Worm (Caenorhabditis elegans) whole organism, L4 larva: Measurements from ENCODE around the gene T01G6.10.
A peak's percentile ranks its signal among the peaks of the same experiment; 100 is the strongest.

Experiments used
- F10B5.3 ChIP-seq: sonication (generic microtip); optimal IDR thresholded peaks from 2 replicates; lab custom pipeline; 2016; ENCODE audit warnings: mild to moderate bottlenecking, missing genetic modification characterization, missing compliant biosample characterization
- T20F7.1 ChIP-seq: fragments of 200-800 bp; sonication (Bioruptor generic); optimal IDR thresholded peaks from 2 replicates; lab custom pipeline; 2018; ENCODE audit warnings: mild to moderate bottlenecking, missing genetic modification characterization, missing compliant biosample characterization
- Y48G9A.11 ChIP-seq: fragments of 200-800 bp; sonication (Bioruptor generic); IDR thresholded peaks from 2 replicates; pipeline ENCODE4 v1.3.6; 2022; ENCODE audit warnings: missing genetic modification reagents, missing genetic modification characterization, missing compliant biosample characterization
- Y5F2A.4 ChIP-seq: fragments of 200-800 bp; sonication (Bioruptor generic); optimal IDR thresholded peaks from 2 replicates; lab custom pipeline; 2018; ENCODE audit warnings: mild to moderate bottlenecking, missing genetic modification characterization, missing compliant biosample characterization
- Y75B8A.6 ChIP-seq: fragments of 200-800 bp; sonication (Bioruptor generic); IDR thresholded peaks from 2 replicates; pipeline ENCODE4 v1.3.6; 2022; ENCODE audit warnings: missing genetic modification reagents, missing genetic modification characterization, missing compliant biosample characterization
- ZK337.2 ChIP-seq: fragments of 200-800 bp; sonication (Bioruptor generic); IDR thresholded peaks from 2 replicates; pipeline ENCODE4 v1.3.6; 2022; ENCODE audit warnings: missing genetic modification reagents, missing genetic modification characterization, missing compliant biosample characterization
- ama-1 ChIP-seq: fragments of 150-350 bp; optimal IDR thresholded peaks from 2 replicates; lab custom pipeline; 2014; ENCODE audit warnings: inconsistent platforms, mixed read lengths
- attf-4 ChIP-seq: sonication (generic microtip); optimal IDR thresholded peaks from 3 replicates; lab custom pipeline; 2017; ENCODE audit warnings: missing biosample characterization, missing genetic modification characterization
- ceh-28 ChIP-seq: fragments of 150-350 bp; optimal IDR thresholded peaks from 2 replicates; lab custom pipeline; 2014; ENCODE audit warnings: missing biosample characterization, missing genetic modification reagents, missing genetic modification characterization
- ceh-44 ChIP-seq: fragments of 200-800 bp; sonication (Bioruptor generic); IDR thresholded peaks from 2 replicates; pipeline ENCODE4 v1.3.6; 2022; ENCODE audit warnings: missing genetic modification reagents, missing genetic modification characterization, missing compliant biosample characterization
- daf-12 ChIP-seq: fragments of 150-350 bp; optimal IDR thresholded peaks from 2 replicates; lab custom pipeline; 2014; ENCODE audit warnings: missing biosample characterization, missing genetic modification reagents, missing genetic modification characterization
- daf-8 ChIP-seq: fragments of 200-800 bp; sonication (Bioruptor generic); IDR thresholded peaks from 2 replicates; pipeline ENCODE4 v1.3.6; 2022; ENCODE audit warnings: missing genetic modification characterization, missing compliant biosample characterization
- dmd-8 ChIP-seq: fragments of 200-800 bp; sonication (Bioruptor generic); IDR thresholded peaks from 2 replicates; pipeline ENCODE4 v1.3.6; 2022; ENCODE audit warnings: missing genetic modification characterization, missing compliant biosample characterization
- dpl-1 ChIP-seq: fragments of 150-350 bp; optimal IDR thresholded peaks from 2 replicates; lab custom pipeline; 2014; ENCODE audit warnings: missing biosample characterization, missing genetic modification reagents, missing genetic modification characterization
- duxl-1 ChIP-seq: sonication (generic microtip); optimal IDR thresholded peaks from 2 replicates; lab custom pipeline; 2016; ENCODE audit warnings: mild to moderate bottlenecking, missing genetic modification characterization, moderate library complexity, missing compliant biosample characterization; ENCODE audit not compliant: poor library complexity
- dve-1 ChIP-seq: sonication (generic microtip); optimal IDR thresholded peaks from 2 replicates; lab custom pipeline; 2017; ENCODE audit warnings: antibody characterized with exemption, mild to moderate bottlenecking, missing genetic modification characterization, missing compliant biosample characterization; ENCODE audit not compliant: insufficient read depth
- egl-43 ChIP-seq: fragments of 200-800 bp; sonication (Bioruptor generic); IDR thresholded peaks from 2 replicates; pipeline ENCODE4 v1.3.6; 2022; ENCODE audit warnings: missing genetic modification reagents, missing genetic modification characterization, missing compliant biosample characterization
- fkh-10 ChIP-seq: fragments of 150-350 bp; optimal IDR thresholded peaks from 2 replicates; lab custom pipeline; 2014; ENCODE audit warnings: missing biosample characterization, missing genetic modification reagents, missing genetic modification characterization
- gei-8 ChIP-seq: fragments of 200-800 bp; sonication (Bioruptor generic); optimal IDR thresholded peaks from 2 replicates; lab custom pipeline; 2018; ENCODE audit warnings: mild to moderate bottlenecking, missing genetic modification characterization, missing compliant biosample characterization
- hif-1 ChIP-seq, 2 experiments: sonication (generic microtip); optimal IDR thresholded peaks; 2 replicates each; lab custom pipeline; 2016 to 2017; ENCODE audit warnings: missing compliant biosample characterization in 2 of 2, missing genetic modification characterization in 2 of 2, missing genetic modification reagents in 2 of 2, missing genotype in 2 of 2, mild to moderate bottlenecking in 1 of 2
- hlh-30 ChIP-seq: sonication (generic microtip); optimal IDR thresholded peaks from 2 replicates; lab custom pipeline; 2017; ENCODE audit warnings: antibody characterized with exemption, mild to moderate bottlenecking, missing genetic modification characterization, missing compliant biosample characterization; ENCODE audit not compliant: insufficient read depth
- hmg-1.1 ChIP-seq: fragments of 200-800 bp; sonication (Bioruptor generic); IDR thresholded peaks from 2 replicates; pipeline ENCODE4 v1.3.6; 2022; ENCODE audit warnings: missing genetic modification reagents, missing genetic modification characterization, missing compliant biosample characterization
- lin-13 ChIP-seq: fragments of 150-350 bp; optimal IDR thresholded peaks from 2 replicates; lab custom pipeline; 2014; ENCODE audit warnings: missing biosample characterization, missing genetic modification reagents, missing genetic modification characterization
- lin-15B ChIP-seq: fragments of 150-350 bp; sonication (generic microtip); optimal IDR thresholded peaks from 3 replicates; lab custom pipeline; 2014; ENCODE audit warnings: missing biosample characterization, missing genetic modification characterization
- lin-29 ChIP-seq: fragments of 200-800 bp; sonication (Bioruptor generic); IDR thresholded peaks from 2 replicates; pipeline ENCODE4 v1.3.6; 2022; ENCODE audit warnings: missing genetic modification reagents, missing genetic modification characterization, missing compliant biosample characterization
- madf-5 ChIP-seq, 2 experiments: fragments of 200-800 bp; sonication (Bioruptor generic); IDR thresholded peaks; 2 replicates each; pipeline ENCODE4 v1.3.6; 2022; ENCODE audit warnings: missing compliant biosample characterization in 2 of 2, missing genetic modification characterization in 2 of 2
- madf-9 ChIP-seq: fragments of 200-800 bp; sonication (Bioruptor generic); conservative IDR thresholded peaks from 2 replicates; pipeline ENCODE4 v1.3.6; 2022; ENCODE audit warnings: missing genetic modification reagents, missing genetic modification characterization, missing compliant biosample characterization
- mxl-2 ChIP-seq: fragments of 200-800 bp; sonication (Bioruptor generic); conservative IDR thresholded peaks from 2 replicates; pipeline ENCODE4 v1.3.6; 2022; ENCODE audit warnings: missing genetic modification reagents, missing genetic modification characterization, missing compliant biosample characterization
- nhr-28 ChIP-seq: fragments of 150-350 bp; optimal IDR thresholded peaks from 2 replicates; lab custom pipeline; 2014; ENCODE audit warnings: missing biosample characterization, missing genetic modification characterization
- nhr-42 ChIP-seq: fragments of 200-800 bp; sonication (Bioruptor generic); IDR thresholded peaks from 2 replicates; pipeline ENCODE4 v1.3.6; 2022; ENCODE audit warnings: missing genetic modification characterization, missing compliant biosample characterization
- nhr-77 ChIP-seq: fragments of 150-350 bp; optimal IDR thresholded peaks from 2 replicates; lab custom pipeline; 2014; ENCODE audit warnings: missing biosample characterization, missing genetic modification characterization
- pha-4 ChIP-seq, 2 experiments: fragments of 150-350 bp in 1 of 2; fragments of 200-800 bp in 1 of 2; sonication (Bioruptor generic) in 1 of 2; IDR thresholded peaks in 1 of 2; optimal IDR thresholded peaks in 1 of 2; 2 replicates each; pipeline versions ENCODE4 v1.3.6 to Lab custom; 2014 to 2022; ENCODE audit warnings: missing genetic modification characterization in 2 of 2, missing genetic modification reagents in 2 of 2, missing biosample characterization in 1 of 2, missing compliant biosample characterization in 1 of 2
- php-3 ChIP-seq: fragments of 200-800 bp; sonication (Bioruptor generic); IDR thresholded peaks from 2 replicates; pipeline ENCODE4 v1.3.6; 2022; ENCODE audit warnings: missing genetic modification reagents, missing genetic modification characterization, missing compliant biosample characterization
- rbr-2 ChIP-seq: sonication (generic microtip); optimal IDR thresholded peaks from 2 replicates; lab custom pipeline; 2016; ENCODE audit warnings: missing genotype, missing genetic modification characterization, missing compliant biosample characterization
- sdz-12 ChIP-seq: fragments of 200-800 bp; sonication (Bioruptor generic); optimal IDR thresholded peaks from 2 replicates; lab custom pipeline; 2018; ENCODE audit warnings: mild to moderate bottlenecking, missing genetic modification characterization, missing compliant biosample characterization
- snpc-1.2 ChIP-seq: fragments of 200-800 bp; sonication (Bioruptor generic); IDR thresholded peaks from 2 replicates; pipeline ENCODE4 v1.3.6; 2022; ENCODE audit warnings: missing genetic modification reagents, missing genetic modification characterization, missing compliant biosample characterization
- unc-62 ChIP-seq, 3 experiments: fragments of 150-350 bp in 1 of 3; sonication (generic microtip); optimal IDR thresholded peaks in 2 of 3; peaks in 1 of 3; 1 replicate in 1 of 3; 2 replicates in 2 of 3; lab custom pipeline; 2014 to 2017; ENCODE audit warnings: missing biosample characterization in 3 of 3, missing genetic modification characterization in 3 of 3, missing genetic modification reagents in 3 of 3, missing genotype in 1 of 3
- zag-1 ChIP-seq: fragments of 150-350 bp; optimal IDR thresholded peaks from 2 replicates; lab custom pipeline; 2014; ENCODE audit warnings: missing biosample characterization, missing genetic modification characterization
- ztf-11 ChIP-seq: fragments of 150-350 bp; optimal IDR thresholded peaks from 2 replicates; lab custom pipeline; 2014; ENCODE audit warnings: missing biosample characterization, missing genetic modification characterization
- ztf-7 ChIP-seq: fragments of 150-350 bp; optimal IDR thresholded peaks from 2 replicates; lab custom pipeline; 2014; ENCODE audit warnings: missing biosample characterization, missing genetic modification characterization

The T01G6.10 gene

ce11 chrV:474516-474915 is 28.5 kb downstream of the T01G6.10 start, which contains the start of gene nhr-99 (continued):
- TF ChIP-seq php-3 (GFP tag; lab: Robert Waterston, UW) = peak; percentile 94
- TF ChIP-seq hmg-1.1 (GFP tag; lab: Robert Waterston, UW) = no peak
- TF ChIP-seq nhr-42 = no peak
- no peak for TF ChIP-seq sdz-12
- no peak for TF ChIP-seq dpl-1 (GFP tag; lab: Kevin White, UChicago)
- TF ChIP-seq hif-1 (tag; optimal IDR thresholded peaks at IDR 0.05; lab: Kevin White, UChicago) = no peak
- no peak for TF ChIP-seq ztf-11 (tag; lab: Kevin White, UChicago)
- TF ChIP-seq F10B5.3 (tag; lab: Kevin White, UChicago) = no peak
- TF ChIP-seq lin-13 = no peak
- TF ChIP-seq ceh-28 (tag; lab: Kevin White, UChicago) = no peak
- TF ChIP-seq attf-4 (tag; lab: Kevin White, UChicago) = no peak
- no peak for TF ChIP-seq fkh-10 (GFP tag; lab: Kevin White, UChicago)
- TF ChIP-seq gei-8 (GFP tag; lab: Kevin White, UChicago) = no peak
- TF ChIP-seq nhr-28 = peak; percentile 80
- no peak for TF ChIP-seq rbr-2 (tag; lab: Kevin White, UChicago)

- TF ChIP-seq nhr-42 = no peak
- TF ChIP-seq snpc-1.2 = no peak
- no peak for TF ChIP-seq Y5F2A.4 (GFP tag; lab: Kevin White, UChicago)
- TF ChIP-seq ztf-7 (tag; lab: Kevin White, UChicago) = no peak
- no peak for TF ChIP-seq Y75B8A.6
- TF ChIP-seq lin-15B (tag; lab: Kevin White, UChicago) = no peak
- TF ChIP-seq T20F7.1 = no peak
- no peak for TF ChIP-seq ceh-44 (GFP tag; lab: Robert Waterston, UW)
- no peak for TF ChIP-seq madf-9
- TF ChIP-seq ama-1 (lab: Kevin White, UChicago) = no peak
- TF ChIP-seq unc-62 (GFP tag; optimal IDR thresholded peaks at IDR 0.05 in 1 of 2; lab: Kevin White, UChicago) = no peak
- no peak for TF ChIP-seq unc-62 (tag; optimal IDR thresholded peaks at IDR 0.05; lab: Kevin White, UChicago)
- no peak for TF ChIP-seq zag-1
- no peak for TF ChIP-seq egl-43 (GFP tag; lab: Robert Waterston, UW)
- TF ChIP-seq duxl-1 (tag; lab: Kevin White, UChicago) = no peak
- TF ChIP-seq daf-8 (GFP tag; lab: Robert Waterston, UW) = no peak
- no peak for TF ChIP-seq mxl-2
- no peak for TF ChIP-seq daf-12 (tag; lab: Kevin White, UChicago)
- no peak for TF ChIP-seq dmd-8 (GFP tag; lab: Robert Waterston, UW)
- no peak for TF ChIP-seq nhr-77 (tag; lab: Kevin White, UChicago)
Measured at ce11 chrV:472589-472988, 30.4 kb downstream of the T01G6.10 start, which contains the start of gene srt-31. Gene srt-31 (plus strand): TSS chrV:472889.

- TF ChIP-seq Y48G9A.11 (GFP tag; lab: Robert Waterston, UW) (no peak), madf-5 (GFP tag; IDR thresholded peaks at IDR 0.05; lab: Robert Waterston, UW) (no peak), pha-4 (GFP tag; IDR thresholded peaks at IDR 0.05; lab: Robert Waterston, UW) (no peak), pha-4 (tag; optimal IDR thresholded peaks at IDR 0.05; lab: Kevin White, UChicago) (no peak)
Measured at ce11 chrV:468460-468859, 34.6 kb downstream of the T01G6.10 start, which contains the start of gene srbc-57. Gene srbc-57 (minus strand): TSS chrV:468560.

ce11 chrV:467507-467906 is 35.5 kb downstream of the T01G6.10 start:
- TF ChIP-seq dve-1 (tag; lab: Kevin White, UChicago) (peak; percentile 4), ceh-28 (tag; lab: Kevin White, UChicago) (no peak), hlh-30 (tag; lab: Kevin White, UChicago) (no peak), unc-62 (GFP tag; optimal IDR thresholded peaks at IDR 0.05 in 1 of 2; lab: Kevin White, UChicago) (peak in 1 of 2 experiments; percentile 73), unc-62 (tag; optimal IDR thresholded peaks at IDR 0.05; lab: Kevin White, UChicago) (no peak), rbr-2 (tag; lab: Kevin White, UChicago) (no peak), lin-29 (no peak), ZK337.2 (no peak)
